Worm (Caenorhabditis elegans) whole organism, L1 larva: Measurements from ENCODE around the gene M05D6.1.
A peak's percentile ranks its signal among the peaks of the same experiment; 100 is the strongest.

Experiments used
- C04F5.9 ChIP-seq: sonication (generic microtip); optimal IDR thresholded peaks from 2 replicates; lab custom pipeline; 2016; ENCODE audit warnings: missing genetic modification characterization, missing compliant biosample characterization
- C16A3.4 ChIP-seq: fragments of 150-350 bp; optimal IDR thresholded peaks from 2 replicates; lab custom pipeline; 2014; ENCODE audit warnings: missing biosample characterization, missing genetic modification characterization
- F16B12.6 ChIP-seq: fragments of 150-350 bp; optimal IDR thresholded peaks from 2 replicates; lab custom pipeline; 2014; ENCODE audit warnings: missing biosample characterization, missing genetic modification characterization
- alr-1 ChIP-seq: fragments of 200-800 bp; sonication (Bioruptor generic); optimal IDR thresholded peaks from 2 replicates; lab custom pipeline; 2018; ENCODE audit warnings: borderline replicate concordance, mild to moderate bottlenecking, missing genetic modification characterization, missing compliant biosample characterization
- aly-2 ChIP-seq: fragments of 150-350 bp; optimal IDR thresholded peaks from 2 replicates; lab custom pipeline; 2014; ENCODE audit warnings: missing biosample characterization, missing genetic modification characterization
- ama-1 ChIP-seq: fragments of 150-350 bp; optimal IDR thresholded peaks from 2 replicates; lab custom pipeline; 2014
- blmp-1 ChIP-seq: fragments of 150-350 bp; optimal IDR thresholded peaks from 2 replicates; lab custom pipeline; 2014; ENCODE audit warnings: missing biosample characterization, missing genetic modification characterization
- ces-1 ChIP-seq: fragments of 150-350 bp; optimal IDR thresholded peaks from 2 replicates; lab custom pipeline; 2014; ENCODE audit warnings: missing biosample characterization, missing genetic modification reagents, missing genetic modification characterization
- efl-1 ChIP-seq, 4 experiments: fragments of 150-350 bp; optimal IDR thresholded peaks in 3 of 4; peaks in 1 of 4; 1 replicate in 1 of 4; 2 replicates in 3 of 4; lab custom pipeline; 2014; ENCODE audit warnings: missing biosample characterization in 2 of 4, missing genetic modification characterization in 2 of 4, missing genetic modification reagents in 2 of 4
- egl-27 ChIP-seq, 2 experiments: fragments of 150-350 bp in 1 of 2; sonication (generic microtip); optimal IDR thresholded peaks; 3 replicates each; lab custom pipeline; 2017 to 2018; ENCODE audit warnings: missing biosample characterization in 2 of 2, missing genetic modification characterization in 2 of 2, missing genetic modification reagents in 2 of 2
- elt-2 ChIP-seq: sonication (generic microtip); optimal IDR thresholded peaks from 2 replicates; lab custom pipeline; 2016; ENCODE audit warnings: missing genetic modification characterization, mild to moderate bottlenecking, inconsistent platforms, missing compliant biosample characterization, missing genetic modification reagents
- fkh-10 ChIP-seq: sonication (generic microtip); optimal IDR thresholded peaks from 2 replicates; lab custom pipeline; 2017; ENCODE audit warnings: missing biosample characterization, missing genetic modification reagents, missing genetic modification characterization
- fkh-4 ChIP-seq: sonication (generic microtip); optimal IDR thresholded peaks from 2 replicates; lab custom pipeline; 2016; ENCODE audit warnings: missing compliant biosample characterization, missing genetic modification characterization, borderline replicate concordance
- fos-1 ChIP-seq: fragments of 150-350 bp; optimal IDR thresholded peaks from 2 replicates; lab custom pipeline; 2014; ENCODE audit warnings: missing biosample characterization, missing genetic modification characterization
- hlh-17 ChIP-seq: fragments of 200-800 bp; sonication (Bioruptor generic); optimal IDR thresholded peaks from 2 replicates; lab custom pipeline; 2018; ENCODE audit warnings: missing genetic modification characterization, mild to moderate bottlenecking, missing compliant biosample characterization, moderate library complexity, borderline replicate concordance
- hpl-2 ChIP-seq: fragments of 150-350 bp; optimal IDR thresholded peaks from 2 replicates; lab custom pipeline; 2014; ENCODE audit warnings: missing biosample characterization, missing genetic modification reagents, missing genetic modification characterization
- lin-14 ChIP-seq: fragments of 200-800 bp; sonication (Bioruptor generic); optimal IDR thresholded peaks from 2 replicates; lab custom pipeline; 2018; ENCODE audit warnings: mild to moderate bottlenecking, missing genetic modification characterization, moderate library complexity, missing compliant biosample characterization
- lin-15B ChIP-seq: fragments of 150-350 bp; sonication (generic microtip); optimal IDR thresholded peaks from 3 replicates; lab custom pipeline; 2014; ENCODE audit warnings: missing biosample characterization, missing genetic modification characterization
- lin-35 ChIP-seq, 2 experiments: fragments of 150-350 bp; optimal IDR thresholded peaks; 2 replicates each; lab custom pipeline; 2014; ENCODE audit warnings: missing biosample characterization in 2 of 2, missing genetic modification characterization in 2 of 2, missing genetic modification reagents in 2 of 2
- lin-39 ChIP-seq: fragments of 150-350 bp; optimal IDR thresholded peaks from 2 replicates; lab custom pipeline; 2014; ENCODE audit warnings: missing biosample characterization, missing genetic modification reagents, missing genetic modification characterization
- lir-3 ChIP-seq: sonication (generic microtip); optimal IDR thresholded peaks from 2 replicates; lab custom pipeline; 2016; ENCODE audit warnings: mild to moderate bottlenecking, missing genetic modification characterization, moderate library complexity, missing compliant biosample characterization; ENCODE audit not compliant: poor library complexity
- lsy-2 ChIP-seq, 2 experiments: fragments of 150-350 bp; optimal IDR thresholded peaks; 2 replicates each; lab custom pipeline; 2014; ENCODE audit warnings: missing biosample characterization in 2 of 2, missing genetic modification characterization in 2 of 2
- mab-9 ChIP-seq: fragments of 200-800 bp; sonication (Bioruptor generic); IDR thresholded peaks from 2 replicates; pipeline ENCODE4 v1.3.6; 2022; ENCODE audit warnings: missing genetic modification reagents, missing genetic modification characterization, missing compliant biosample characterization
- nhr-19 ChIP-seq: fragments of 200-800 bp; sonication (Bioruptor generic); conservative IDR thresholded peaks from 2 replicates; pipeline ENCODE4 v1.3.6; 2022; ENCODE audit warnings: missing genetic modification characterization, missing compliant biosample characterization
- nhr-237 ChIP-seq: fragments of 150-350 bp; optimal IDR thresholded peaks from 2 replicates; lab custom pipeline; 2014; ENCODE audit warnings: missing biosample characterization, missing genetic modification characterization
- nhr-77 ChIP-seq: fragments of 150-350 bp; optimal IDR thresholded peaks from 2 replicates; lab custom pipeline; 2014; ENCODE audit warnings: missing biosample characterization, missing genetic modification characterization
- nhr-84 ChIP-seq: sonication (generic microtip); optimal IDR thresholded peaks from 2 replicates; lab custom pipeline; 2017; ENCODE audit warnings: missing biosample characterization, missing genetic modification characterization
- nhr-90 ChIP-seq: sonication (generic microtip); optimal IDR thresholded peaks from 2 replicates; lab custom pipeline; 2016; ENCODE audit warnings: mild to moderate bottlenecking, missing genetic modification characterization, missing compliant biosample characterization; ENCODE audit not compliant: poor library complexity
- pag-3 ChIP-seq: sonication (generic microtip); optimal IDR thresholded peaks from 2 replicates; lab custom pipeline; 2017; ENCODE audit warnings: missing genetic modification characterization, mild to moderate bottlenecking, missing compliant biosample characterization, antibody characterized with exemption, borderline replicate concordance; ENCODE audit not compliant: insufficient read depth
- pax-3 ChIP-seq: fragments of 200-800 bp; sonication (Bioruptor generic); optimal IDR thresholded peaks from 2 replicates; lab custom pipeline; 2018; ENCODE audit warnings: mild to moderate bottlenecking, missing genetic modification characterization, moderate library complexity, missing compliant biosample characterization
- rnt-1 ChIP-seq: sonication (generic microtip); optimal IDR thresholded peaks from 2 replicates; lab custom pipeline; 2016; ENCODE audit warnings: mild to moderate bottlenecking, missing genetic modification characterization, moderate library complexity, missing compliant biosample characterization
- snpc-4 ChIP-seq: fragments of 150-350 bp; optimal IDR thresholded peaks from 2 replicates; lab custom pipeline; 2014; ENCODE audit warnings: missing biosample characterization, missing genetic modification characterization
- snu-23 ChIP-seq: sonication (generic microtip); optimal IDR thresholded peaks from 2 replicates; lab custom pipeline; 2016; ENCODE audit warnings: missing genetic modification characterization, missing compliant biosample characterization
- sptf-1 ChIP-seq: fragments of 150-350 bp; optimal IDR thresholded peaks from 2 replicates; lab custom pipeline; 2014; ENCODE audit warnings: missing biosample characterization, missing genetic modification characterization
- sup-37 ChIP-seq: fragments of 200-800 bp; sonication (Bioruptor generic); optimal IDR thresholded peaks from 2 replicates; lab custom pipeline; 2018; ENCODE audit warnings: mild to moderate bottlenecking, missing genetic modification characterization, missing compliant biosample characterization
- tbx-2 ChIP-seq: sonication (generic microtip); optimal IDR thresholded peaks from 2 replicates; lab custom pipeline; 2016; ENCODE audit warnings: missing genetic modification characterization, missing compliant biosample characterization
- unc-30 ChIP-seq: sonication (generic microtip); optimal IDR thresholded peaks from 2 replicates; lab custom pipeline; 2017; ENCODE audit warnings: missing biosample characterization, missing genetic modification characterization
- unc-62 ChIP-seq: fragments of 150-350 bp; optimal IDR thresholded peaks from 2 replicates; lab custom pipeline; 2014; ENCODE audit warnings: missing biosample characterization, missing genetic modification reagents, missing genetic modification characterization
- unc-86 ChIP-seq: sonication (generic microtip); optimal IDR thresholded peaks from 2 replicates; lab custom pipeline; 2016; ENCODE audit warnings: missing genetic modification characterization, missing compliant biosample characterization
- zag-1 ChIP-seq: fragments of 150-350 bp; optimal IDR thresholded peaks from 2 replicates; lab custom pipeline; 2014; ENCODE audit warnings: missing biosample characterization, missing genetic modification characterization
- ztf-11 ChIP-seq, 2 experiments: sonication (generic microtip); optimal IDR thresholded peaks; 2 replicates each; lab custom pipeline; 2016 to 2017; ENCODE audit warnings: missing genetic modification characterization in 2 of 2, missing biosample characterization in 1 of 2, missing compliant biosample characterization in 1 of 2
- ztf-4 ChIP-seq: fragments of 150-350 bp; optimal IDR thresholded peaks from 2 replicates; lab custom pipeline; 2014; ENCODE audit warnings: missing biosample characterization, missing genetic modification characterization

M05D6.1 gene

DNA sequence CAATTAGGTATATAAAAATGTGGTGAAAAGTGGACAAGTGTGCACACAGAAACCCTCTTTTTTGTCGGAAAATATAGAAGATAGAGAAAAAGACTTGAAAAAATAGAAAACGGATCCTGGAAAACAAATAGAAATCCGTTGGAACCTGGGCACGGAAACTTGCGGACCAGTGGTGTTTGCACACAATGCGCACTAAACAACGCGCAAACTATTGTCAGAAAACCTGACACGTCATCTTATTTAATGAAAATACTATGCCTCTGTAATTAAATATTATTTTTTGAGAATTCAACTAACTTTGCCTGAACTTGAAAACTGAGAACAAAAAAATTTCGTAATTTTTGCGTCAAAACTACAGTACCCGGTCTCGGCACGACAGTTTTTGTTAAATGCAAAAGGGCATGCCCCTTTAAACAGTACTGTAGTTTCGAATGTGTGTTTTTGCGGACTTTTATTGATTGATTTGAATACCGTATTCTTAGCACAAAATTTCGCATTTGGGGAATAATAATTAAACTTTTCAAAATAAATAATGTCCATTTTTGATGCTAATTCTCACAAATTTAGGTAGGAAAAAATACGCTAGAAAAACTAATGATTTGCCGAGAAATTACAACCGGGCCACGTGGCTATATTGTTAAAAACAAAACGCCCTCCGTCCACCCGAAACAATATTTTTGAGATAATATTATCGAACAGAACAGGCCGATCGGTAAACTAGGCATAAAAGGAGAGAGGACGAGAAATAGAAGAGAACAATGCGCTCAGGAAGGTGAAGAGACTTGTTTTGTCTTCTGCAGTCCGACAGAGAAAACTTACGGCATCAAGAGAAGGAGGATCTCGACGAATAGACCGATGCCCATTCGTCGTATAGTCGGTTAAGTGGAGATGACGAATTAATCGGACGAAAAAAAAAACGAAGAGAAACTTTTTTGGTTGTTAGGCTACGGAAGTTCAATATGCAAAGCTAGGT, 46.0 kb downstream of the M05D6.1 start (continued):
- no peak for TF ChIP-seq aly-2
- no peak for TF ChIP-seq nhr-90
- no peak for TF ChIP-seq sptf-1
- no peak for TF ChIP-seq fkh-10
- no peak for TF ChIP-seq fos-1 (tag; lab: Kevin White, UChicago)
- TF ChIP-seq sup-37 (GFP tag; lab: Kevin White, UChicago): no peak
- no peak for TF ChIP-seq elt-2
- no peak for TF ChIP-seq pax-3 (tag; lab: Kevin White, UChicago)
- no peak for TF ChIP-seq nhr-84 (tag; lab: Kevin White, UChicago)
- no peak for TF ChIP-seq rnt-1 (tag; lab: Kevin White, UChicago)
- TF ChIP-seq unc-30 (tag; lab: Kevin White, UChicago): no peak
- TF ChIP-seq efl-1 (optimal IDR thresholded peaks at IDR 0.05; lab: Kevin White, UChicago): peak; percentile 12 to 40
- TF ChIP-seq efl-1 (GFP tag; optimal IDR thresholded peaks at IDR 0.05 in 1 of 2; lab: Kevin White, UChicago): peak in 1 of 2 experiments; percentile 26
- TF ChIP-seq lin-39 (tag; lab: Kevin White, UChicago): no peak
- TF ChIP-seq lir-3 (tag; lab: Kevin White, UChicago): no peak
- no peak for TF ChIP-seq zag-1 (tag; lab: Kevin White, UChicago)
- TF ChIP-seq lin-14: peak; percentile 47
- no peak for TF ChIP-seq ztf-4 (tag; lab: Kevin White, UChicago)
- no peak for TF ChIP-seq C16A3.4
- no peak for TF ChIP-seq mab-9 (GFP tag; lab: Robert Waterston, UW)
- TF ChIP-seq lin-35 (GFP tag; optimal IDR thresholded peaks at IDR 0.05; lab: Kevin White, UChicago): peak; percentile 23 to 35
- TF ChIP-seq snu-23 (GFP tag; lab: Kevin White, UChicago): peak; percentile 36
- TF ChIP-seq unc-62 (GFP tag; lab: Kevin White, UChicago): no peak
- no peak for TF ChIP-seq alr-1 (tag; lab: Kevin White, UChicago)
- no peak for TF ChIP-seq hpl-2
- no peak for TF ChIP-seq nhr-19 (GFP tag; lab: Robert Waterston, UW)
- TF ChIP-seq pag-3: no peak
- no peak for TF ChIP-seq ama-1 (lab: Kevin White, UChicago)
- TF ChIP-seq snpc-4 (tag; lab: Kevin White, UChicago): no peak
- TF ChIP-seq unc-86 (tag; lab: Kevin White, UChicago): no peak
- TF ChIP-seq blmp-1 (tag; lab: Kevin White, UChicago): peak; percentile 79
- no peak for TF ChIP-seq lin-15B (tag; lab: Kevin White, UChicago)
- TF ChIP-seq tbx-2 (tag; lab: Kevin White, UChicago): no peak
- TF ChIP-seq nhr-77 (tag; lab: Kevin White, UChicago): no peak

DNA sequence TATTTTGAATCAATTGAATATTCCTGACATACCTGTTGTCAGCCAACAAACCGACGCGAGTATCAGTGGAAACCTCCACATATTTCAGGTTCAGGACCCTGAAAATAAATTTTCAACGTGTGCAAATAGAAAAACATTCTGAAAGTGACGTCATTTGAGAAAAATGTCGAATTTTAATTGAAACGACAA, 46.6 kb downstream of the M05D6.1 start, which contains the start of gene F14E5.2:
F14E5.2 (minus strand) TSS at position 101 of the 189 bp plus-strand sequence.
- TF ChIP-seq lin-14 (no peak), hlh-17 (GFP tag; lab: Kevin White, UChicago) (no peak), snpc-4 (tag; lab: Kevin White, UChicago) (no peak), unc-30 (tag; lab: Kevin White, UChicago) (no peak), ztf-4 (tag; lab: Kevin White, UChicago) (no peak), C04F5.9 (no peak), lin-15B (tag; lab: Kevin White, UChicago) (no peak), F16B12.6 (tag; lab: Kevin White, UChicago) (no peak), aly-2 (no peak), fos-1 (tag; lab: Kevin White, UChicago) (no peak), lsy-2 (tag; optimal IDR thresholded peaks at IDR 0.05; lab: Kevin White, UChicago) (no peak), egl-27 (tag; optimal IDR thresholded peaks at IDR 0.05; lab: Kevin White, UChicago) (no peak), C16A3.4 (no peak), ztf-11 (tag; optimal IDR thresholded peaks at IDR 0.05; lab: Kevin White, UChicago) (no peak), ces-1 (GFP tag; lab: Kevin White, UChicago) (no peak), nhr-19 (GFP tag; lab: Robert Waterston, UW) (no peak), nhr-237 (tag; lab: Kevin White, UChicago) (no peak), fkh-4 (no peak)
